Fruit fly (Drosophila melanogaster): ENCODE results near the gene Mesh1.

Gene Mesh1

DNA sequence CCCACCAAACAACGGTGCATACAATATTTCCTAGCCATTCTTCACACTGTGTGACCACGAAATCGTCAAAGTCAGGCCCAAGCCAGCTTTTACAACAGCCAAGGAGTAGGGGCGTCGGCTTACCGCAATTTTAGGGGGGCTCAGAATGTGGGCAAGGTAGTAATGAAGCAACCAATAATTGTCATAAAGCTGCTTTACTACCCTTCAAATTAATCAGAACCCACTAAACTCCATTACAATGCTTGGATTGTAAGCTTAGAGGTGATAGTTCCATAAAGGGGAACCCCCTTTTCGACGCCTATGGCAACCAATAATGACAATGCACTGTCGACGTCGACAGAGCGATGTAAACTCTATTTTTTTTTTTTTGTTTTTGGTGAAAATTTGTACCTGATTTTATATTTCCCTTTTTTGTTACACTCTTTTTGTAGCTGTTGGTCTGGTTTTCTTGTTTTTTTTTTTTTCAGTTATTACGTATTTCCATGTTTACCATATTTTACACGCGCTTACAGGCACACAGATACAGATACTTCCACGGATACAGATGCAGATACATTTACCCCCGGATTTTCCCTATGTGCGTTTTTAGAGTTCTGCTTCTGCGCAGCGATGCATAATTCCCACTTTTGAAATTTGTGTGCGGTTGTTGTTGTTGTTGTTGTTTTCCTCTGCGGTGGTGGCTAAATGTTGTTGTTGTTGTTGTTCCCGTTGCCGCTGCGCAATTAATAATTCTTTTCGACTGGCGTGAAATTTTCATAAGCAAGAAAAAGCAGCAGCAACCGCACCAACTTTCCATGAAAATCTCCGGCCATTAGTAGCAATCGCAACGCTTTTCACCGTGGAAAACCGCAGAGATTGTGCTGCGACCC, 2.5 kb upstream of the Mesh1 start (continued):
- peak; percentile 64 for TF ChIP-seq pnt (GFP tag; optimal IDR thresholded peaks at IDR 0.05)
- peak; percentile 65 for TF ChIP-seq Fer1 (GFP tag; optimal IDR thresholded peaks at IDR 0.05)
- 0 out of 3 replicates have a peak, but pooled peaks have one; percentile 15 for TF ChIP-seq hb (GFP tag; IDR thresholded peaks at IDR 0.05; ENCODE audit: partially characterized antibody)
- peak; percentile 37; the same call in 1 of the 3 replicates for TF ChIP-seq Aef1 (GFP tag; IDR thresholded peaks at IDR 0.05)
- TF ChIP-seq CG11093 (GFP tag; IDR thresholded peaks at IDR 0.05): peak; percentile 79
- TF ChIP-seq ac (GFP tag; optimal IDR thresholded peaks at IDR 0.05): no peak
- TF ChIP-seq tap (tag; optimal IDR thresholded peaks at IDR 0.05): peak; percentile 74
- TF ChIP-seq Ets65A (GFP tag): peak; percentile 92
- peak; percentile 56 for TF ChIP-seq CG3163 (GFP tag; optimal IDR thresholded peaks at IDR 0.05)
- TF ChIP-seq CG5953 (GFP tag; IDR thresholded peaks at IDR 0.05): peak; percentile 52; the same call in 1 of the 2 replicates
- TF ChIP-seq bcd (GFP tag; optimal IDR thresholded peaks at IDR 0.05): peak; percentile 74
- TF ChIP-seq CG16779 (GFP tag; IDR thresholded peaks at IDR 0.05): 0 out of 2 replicates have a peak, but pooled peaks have one; percentile 46
- TF ChIP-seq CG2889 (GFP tag; IDR thresholded peaks at IDR 0.05): no peak
- peak; percentile 59 for TF ChIP-seq CG6654 (GFP tag; optimal IDR thresholded peaks at IDR 0.05)
- no peak for TF ChIP-seq CG7987 (GFP tag; optimal IDR thresholded peaks at IDR 0.05)
- TF ChIP-seq cad (GFP tag; optimal IDR thresholded peaks at IDR 0.05): no peak
- no peak for TF ChIP-seq trh (GFP tag; optimal IDR thresholded peaks at IDR 0.05)
- peak; percentile 29 to 83 for TF ChIP-seq Hr51 (GFP tag; optimal IDR thresholded peaks at IDR 0.05)
- peak; percentile 76; the same call in 2 of the 3 replicates for TF ChIP-seq CG2199 (GFP tag; IDR thresholded peaks at IDR 0.05)
- peak; percentile 47; the same call in 1 of the 2 replicates for TF ChIP-seq dan (GFP tag; IDR thresholded peaks at IDR 0.05)
- TF ChIP-seq CG9876 (GFP tag; optimal IDR thresholded peaks at IDR 0.05): peak; percentile 64
- peak; percentile 54 for TF ChIP-seq CG12155 (GFP tag; optimal IDR thresholded peaks at IDR 0.05)
- TF ChIP-seq lab (GFP tag; optimal IDR thresholded peaks at IDR 0.05): peak; percentile 76
- peak; percentile 41 for TF ChIP-seq CG31365 (tag; optimal IDR thresholded peaks at IDR 0.05)
- peak in 1 of 2 experiments; percentile 94 for TF ChIP-seq eve (GFP tag; optimal IDR thresholded peaks at IDR 0.05)
- peak; percentile 80; the same call in 2 of the 3 replicates for TF ChIP-seq jigr1 (GFP tag; IDR thresholded peaks at IDR 0.05)
- TF ChIP-seq CHES-1-like (GFP tag; optimal IDR thresholded peaks at IDR 0.05): peak; percentile 42
- TF ChIP-seq dysf (GFP tag; IDR thresholded peaks at IDR 0.05): peak; percentile 80
- peak; percentile 53 for TF ChIP-seq CG1647 (GFP tag; optimal IDR thresholded peaks at IDR 0.05)
- peak; percentile 86 for TF ChIP-seq CG2712 (tag; optimal IDR thresholded peaks at IDR 0.05)
- TF ChIP-seq zen (tag; optimal IDR thresholded peaks at IDR 0.05): peak; percentile 60
- peak; percentile 86 for TF ChIP-seq ATbp (GFP tag; optimal IDR thresholded peaks at IDR 0.05)
- TF ChIP-seq Jarid2 (GFP tag; optimal IDR thresholded peaks at IDR 0.05): peak; percentile 42
- TF ChIP-seq CG14441 (GFP tag; IDR thresholded peaks at IDR 0.05): peak; percentile 69
- peak; percentile 18 for TF ChIP-seq sd (tag; optimal IDR thresholded peaks at IDR 0.05)
- no peak for TF ChIP-seq vnd (GFP tag; IDR thresholded peaks at IDR 0.05; ENCODE audit: partially characterized antibody)
- TF ChIP-seq CG17612 (GFP tag; IDR thresholded peaks at IDR 0.05): peak; percentile 23; the same call in 1 of the 2 replicates
- no peak for TF ChIP-seq CkIIα-i1 (GFP tag; IDR thresholded peaks at IDR 0.05)
- peak; percentile 86 for TF ChIP-seq oc (tag; optimal IDR thresholded peaks at IDR 0.05)
- peak; percentile 79 for TF ChIP-seq Rx (GFP tag; IDR thresholded peaks at IDR 0.05)
- no peak for TF ChIP-seq CG7271 (tag; optimal IDR thresholded peaks at IDR 0.05)
- TF ChIP-seq slp2 (GFP tag; optimal IDR thresholded peaks at IDR 0.05): peak; percentile 55
- TF ChIP-seq ssp (GFP tag; IDR thresholded peaks at IDR 0.05): peak; percentile 69
- peak; percentile 75 for TF ChIP-seq CG11398 (GFP tag; optimal IDR thresholded peaks at IDR 0.05)
- TF ChIP-seq klu (GFP tag; IDR thresholded peaks at IDR 0.05): 0 out of 2 replicates have a peak, but pooled peaks have one; percentile 7
- TF ChIP-seq dati (GFP tag; IDR thresholded peaks at IDR 0.05): peak; percentile 43; the same call in 1 of the 2 replicates
- peak; percentile 47 for TF ChIP-seq CG17568 (GFP tag; optimal IDR thresholded peaks at IDR 0.05)
- TF ChIP-seq hkb (optimal IDR thresholded peaks at IDR 0.05): no peak
- peak; percentile 78 for TF ChIP-seq hkb (GFP tag; IDR thresholded peaks at IDR 0.05)
